Worm (Caenorhabditis elegans) whole organism, L1 larva: ENCODE data around the gene C17H11.1.
A peak's percentile ranks its signal among the peaks of the same experiment; 100 is the strongest.

ENCODE experiments used
- aha-1 ChIP-seq: fragments of 150-350 bp; optimal IDR thresholded peaks from 2 replicates; lab custom pipeline; 2014; ENCODE audit warnings: missing biosample characterization, missing genetic modification characterization
- alr-1 ChIP-seq: fragments of 200-800 bp; sonication (Bioruptor generic); optimal IDR thresholded peaks from 2 replicates; lab custom pipeline; 2018; ENCODE audit warnings: borderline replicate concordance, mild to moderate bottlenecking, missing genetic modification characterization, missing compliant biosample characterization
- aly-2 ChIP-seq: fragments of 150-350 bp; optimal IDR thresholded peaks from 2 replicates; lab custom pipeline; 2014; ENCODE audit warnings: missing biosample characterization, missing genetic modification characterization
- blmp-1 ChIP-seq: fragments of 150-350 bp; optimal IDR thresholded peaks from 2 replicates; lab custom pipeline; 2014; ENCODE audit warnings: missing biosample characterization, missing genetic modification characterization
- ceh-82 ChIP-seq, 3 experiments: fragments of 150-350 bp in 1 of 3; sonication (generic microtip) in 2 of 3; optimal IDR thresholded peaks; 2 replicates each; lab custom pipeline; 2014 to 2017; ENCODE audit warnings: missing biosample characterization in 3 of 3, missing genetic modification characterization in 3 of 3
- ces-1 ChIP-seq: fragments of 150-350 bp; optimal IDR thresholded peaks from 2 replicates; lab custom pipeline; 2014; ENCODE audit warnings: missing biosample characterization, missing genetic modification reagents, missing genetic modification characterization
- dpl-1 ChIP-seq, 3 experiments: fragments of 150-350 bp in 2 of 3; sonication (generic microtip) in 1 of 3; optimal IDR thresholded peaks; 2 replicates each; lab custom pipeline; 2014 to 2017; ENCODE audit warnings: missing biosample characterization in 3 of 3, missing genetic modification characterization in 3 of 3, missing genetic modification reagents in 3 of 3
- dsc-1 ChIP-seq: sonication (generic microtip); optimal IDR thresholded peaks from 2 replicates; lab custom pipeline; 2016; ENCODE audit warnings: mild to moderate bottlenecking, missing genetic modification characterization, missing compliant biosample characterization
- egl-13 ChIP-seq: sonication (generic microtip); optimal IDR thresholded peaks from 2 replicates; lab custom pipeline; 2016; ENCODE audit warnings: missing genotype, missing genetic modification reagents, missing genetic modification characterization, missing compliant biosample characterization
- ets-5 ChIP-seq: fragments of 200-800 bp; sonication (Bioruptor generic); IDR thresholded peaks from 2 replicates; pipeline ENCODE4 v1.3.6; 2022; ENCODE audit warnings: missing genetic modification characterization, missing compliant biosample characterization
- fkh-8 ChIP-seq: sonication (generic microtip); optimal IDR thresholded peaks from 2 replicates; lab custom pipeline; 2016; ENCODE audit warnings: mild to moderate bottlenecking, missing genetic modification characterization, missing compliant biosample characterization
- fos-1 ChIP-seq: fragments of 150-350 bp; optimal IDR thresholded peaks from 2 replicates; lab custom pipeline; 2014; ENCODE audit warnings: missing biosample characterization, missing genetic modification characterization
- grh-1 ChIP-seq: fragments of 200-800 bp; sonication (Bioruptor generic); IDR thresholded peaks from 2 replicates; pipeline ENCODE4 v1.3.6; 2022; ENCODE audit warnings: missing genetic modification reagents, missing genetic modification characterization, missing compliant biosample characterization
- hlh-17 ChIP-seq: fragments of 200-800 bp; sonication (Bioruptor generic); optimal IDR thresholded peaks from 2 replicates; lab custom pipeline; 2018; ENCODE audit warnings: missing genetic modification characterization, mild to moderate bottlenecking, missing compliant biosample characterization, moderate library complexity, borderline replicate concordance
- hpl-2 ChIP-seq: fragments of 150-350 bp; optimal IDR thresholded peaks from 2 replicates; lab custom pipeline; 2014; ENCODE audit warnings: missing biosample characterization, missing genetic modification reagents, missing genetic modification characterization
- irx-1 ChIP-seq: sonication (generic microtip); optimal IDR thresholded peaks from 2 replicates; lab custom pipeline; 2016; ENCODE audit warnings: missing genetic modification characterization, missing compliant biosample characterization
- lin-13 ChIP-seq: fragments of 150-350 bp; optimal IDR thresholded peaks from 2 replicates; lab custom pipeline; 2014; ENCODE audit warnings: missing biosample characterization, missing genetic modification reagents, missing genetic modification characterization
- lin-14 ChIP-seq: fragments of 200-800 bp; sonication (Bioruptor generic); optimal IDR thresholded peaks from 2 replicates; lab custom pipeline; 2018; ENCODE audit warnings: mild to moderate bottlenecking, missing genetic modification characterization, moderate library complexity, missing compliant biosample characterization
- lin-35 ChIP-seq, 2 experiments: fragments of 150-350 bp; optimal IDR thresholded peaks; 2 replicates each; lab custom pipeline; 2014; ENCODE audit warnings: missing biosample characterization in 2 of 2, missing genetic modification characterization in 2 of 2, missing genetic modification reagents in 2 of 2
- lin-39 ChIP-seq: fragments of 150-350 bp; optimal IDR thresholded peaks from 2 replicates; lab custom pipeline; 2014; ENCODE audit warnings: missing biosample characterization, missing genetic modification reagents, missing genetic modification characterization
- lir-3 ChIP-seq: sonication (generic microtip); optimal IDR thresholded peaks from 2 replicates; lab custom pipeline; 2016; ENCODE audit warnings: mild to moderate bottlenecking, missing genetic modification characterization, moderate library complexity, missing compliant biosample characterization; ENCODE audit not compliant: poor library complexity
- lsy-2 ChIP-seq, 2 experiments: fragments of 150-350 bp; optimal IDR thresholded peaks; 2 replicates each; lab custom pipeline; 2014; ENCODE audit warnings: missing biosample characterization in 2 of 2, missing genetic modification characterization in 2 of 2
- mab-9 ChIP-seq: fragments of 200-800 bp; sonication (Bioruptor generic); IDR thresholded peaks from 2 replicates; pipeline ENCODE4 v1.3.6; 2022; ENCODE audit warnings: missing genetic modification reagents, missing genetic modification characterization, missing compliant biosample characterization
- mef-2 ChIP-seq: fragments of 150-350 bp; optimal IDR thresholded peaks from 2 replicates; lab custom pipeline; 2014; ENCODE audit warnings: missing biosample characterization, missing genetic modification characterization
- mep-1 ChIP-seq: fragments of 150-350 bp; optimal IDR thresholded peaks from 2 replicates; lab custom pipeline; 2014; ENCODE audit warnings: missing biosample characterization, missing genetic modification characterization
- nhr-12 ChIP-seq: sonication (generic microtip); optimal IDR thresholded peaks from 2 replicates; lab custom pipeline; 2017; ENCODE audit warnings: missing biosample characterization, missing genetic modification characterization
- nhr-20 ChIP-seq: sonication (generic microtip); optimal IDR thresholded peaks from 2 replicates; lab custom pipeline; 2016; ENCODE audit warnings: mild to moderate bottlenecking, missing genetic modification characterization, missing compliant biosample characterization
- nhr-237 ChIP-seq: fragments of 150-350 bp; optimal IDR thresholded peaks from 2 replicates; lab custom pipeline; 2014; ENCODE audit warnings: missing biosample characterization, missing genetic modification characterization
- nhr-47 ChIP-seq: sonication (generic microtip); optimal IDR thresholded peaks from 2 replicates; lab custom pipeline; 2016; ENCODE audit warnings: mild to moderate bottlenecking, missing genetic modification characterization, moderate library complexity, missing compliant biosample characterization
- nhr-71 ChIP-seq: sonication (generic microtip); optimal IDR thresholded peaks from 2 replicates; lab custom pipeline; 2016; ENCODE audit warnings: mild to moderate bottlenecking, missing genetic modification characterization, moderate library complexity, missing compliant biosample characterization
- nhr-76 ChIP-seq: sonication (generic microtip); optimal IDR thresholded peaks from 2 replicates; lab custom pipeline; 2017; ENCODE audit warnings: missing biosample characterization, missing genetic modification characterization
- nhr-84 ChIP-seq: sonication (generic microtip); optimal IDR thresholded peaks from 2 replicates; lab custom pipeline; 2017; ENCODE audit warnings: missing biosample characterization, missing genetic modification characterization
- pax-3 ChIP-seq: fragments of 200-800 bp; sonication (Bioruptor generic); optimal IDR thresholded peaks from 2 replicates; lab custom pipeline; 2018; ENCODE audit warnings: mild to moderate bottlenecking, missing genetic modification characterization, moderate library complexity, missing compliant biosample characterization
- rnt-1 ChIP-seq: sonication (generic microtip); optimal IDR thresholded peaks from 2 replicates; lab custom pipeline; 2016; ENCODE audit warnings: mild to moderate bottlenecking, missing genetic modification characterization, moderate library complexity, missing compliant biosample characterization
- snpc-4 ChIP-seq: fragments of 150-350 bp; optimal IDR thresholded peaks from 2 replicates; lab custom pipeline; 2014; ENCODE audit warnings: missing biosample characterization, missing genetic modification characterization
- snu-23 ChIP-seq: sonication (generic microtip); optimal IDR thresholded peaks from 2 replicates; lab custom pipeline; 2016; ENCODE audit warnings: missing genetic modification characterization, missing compliant biosample characterization
- sox-4 ChIP-seq: sonication (generic microtip); optimal IDR thresholded peaks from 2 replicates; lab custom pipeline; 2016; ENCODE audit warnings: missing genetic modification characterization, missing compliant biosample characterization
- sptf-1 ChIP-seq: fragments of 150-350 bp; optimal IDR thresholded peaks from 2 replicates; lab custom pipeline; 2014; ENCODE audit warnings: missing biosample characterization, missing genetic modification characterization
- sup-37 ChIP-seq: fragments of 200-800 bp; sonication (Bioruptor generic); optimal IDR thresholded peaks from 2 replicates; lab custom pipeline; 2018; ENCODE audit warnings: mild to moderate bottlenecking, missing genetic modification characterization, missing compliant biosample characterization
- swsn-7 ChIP-seq: sonication (generic microtip); optimal IDR thresholded peaks from 2 replicates; lab custom pipeline; 2016; ENCODE audit warnings: missing genetic modification characterization, missing compliant biosample characterization
- tbx-2 ChIP-seq: sonication (generic microtip); optimal IDR thresholded peaks from 2 replicates; lab custom pipeline; 2016; ENCODE audit warnings: missing genetic modification characterization, missing compliant biosample characterization
- unc-130 ChIP-seq: fragments of 150-350 bp; optimal IDR thresholded peaks from 2 replicates; lab custom pipeline; 2017; ENCODE audit warnings: missing biosample characterization, missing genetic modification characterization, inconsistent platforms
- unc-30 ChIP-seq: sonication (generic microtip); optimal IDR thresholded peaks from 2 replicates; lab custom pipeline; 2017; ENCODE audit warnings: missing biosample characterization, missing genetic modification characterization
- unc-86 ChIP-seq: sonication (generic microtip); optimal IDR thresholded peaks from 2 replicates; lab custom pipeline; 2016; ENCODE audit warnings: missing genetic modification characterization, missing compliant biosample characterization
- xbp-1 ChIP-seq: sonication (generic microtip); optimal IDR thresholded peaks from 2 replicates; lab custom pipeline; 2016; ENCODE audit warnings: missing genetic modification characterization, missing compliant biosample characterization
- zip-4 ChIP-seq: fragments of 200-800 bp; sonication (Bioruptor generic); optimal IDR thresholded peaks from 2 replicates; lab custom pipeline; 2018; ENCODE audit warnings: mild to moderate bottlenecking, missing genetic modification characterization, moderate library complexity, missing compliant biosample characterization
- ztf-11 ChIP-seq, 2 experiments: sonication (generic microtip); optimal IDR thresholded peaks; 2 replicates each; lab custom pipeline; 2016 to 2017; ENCODE audit warnings: missing genetic modification characterization in 2 of 2, missing biosample characterization in 1 of 2, missing compliant biosample characterization in 1 of 2

Gene C17H11.1

ce11 chrX:8156502-8156901, 17.2 kb upstream of the C17H11.1 start (continued):
- no peak for TF ChIP-seq grh-1 (GFP tag; lab: Robert Waterston, UW)

ce11 chrX:8157132-8157531, 16.6 kb upstream of the C17H11.1 start:
- TF ChIP-seq lir-3 (no peak), nhr-47 (tag; lab: Kevin White, UChicago) (peak; percentile 29), snu-23 (GFP tag; lab: Kevin White, UChicago) (peak; percentile 26), dsc-1 (peak; percentile 17), unc-86 (tag; lab: Kevin White, UChicago) (peak; percentile 75), lsy-2 (tag; optimal IDR thresholded peaks at IDR 0.05; lab: Kevin White, UChicago) (peak in 1 of 2 experiments; percentile 16), rnt-1 (tag; lab: Kevin White, UChicago) (peak; percentile 61), sup-37 (no peak), mep-1 (peak; percentile 23), xbp-1 (tag; lab: Kevin White, UChicago) (peak; percentile 4), fkh-8 (tag; lab: Kevin White, UChicago) (peak; percentile 64), tbx-2 (tag; lab: Kevin White, UChicago) (peak; percentile 55), lin-14 (GFP tag; lab: Kevin White, UChicago) (peak; percentile 67), lin-13 (GFP tag; lab: Kevin White, UChicago) (no peak), nhr-71 (peak; percentile 40), swsn-7 (tag; lab: Kevin White, UChicago) (peak; percentile 84), ceh-82 (tag; optimal IDR thresholded peaks at IDR 0.05; lab: Kevin White, UChicago) (peak in 2 of 3 experiments; percentile 7 to 41), ztf-11 (tag; optimal IDR thresholded peaks at IDR 0.05; lab: Kevin White, UChicago) (peak in 1 of 2 experiments; percentile 91), pax-3 (tag; lab: Kevin White, UChicago) (no peak), alr-1 (tag; lab: Kevin White, UChicago) (no peak)

ce11 chrX:8158975-8159813, 14.5 kb upstream of the C17H11.1 start, which contains the start of gene hil-3:
Gene hil-3, plus strand, starts transcription at chrX:8159169.
- TF ChIP-seq ces-1 (GFP tag; lab: Kevin White, UChicago): no peak
- no peak for TF ChIP-seq nhr-12 (tag; lab: Kevin White, UChicago)
- TF ChIP-seq pax-3 (tag; lab: Kevin White, UChicago): no peak
- no peak for TF ChIP-seq sptf-1 (tag; lab: Kevin White, UChicago)
- TF ChIP-seq ets-5 (GFP tag; lab: Robert Waterston, UW): no peak
- no peak for TF ChIP-seq lin-39
- TF ChIP-seq mef-2 (tag; lab: Kevin White, UChicago): no peak
- TF ChIP-seq sox-4 (tag; lab: Kevin White, UChicago): peak; percentile 11
- TF ChIP-seq lin-13 (GFP tag; lab: Kevin White, UChicago): no peak
- TF ChIP-seq snpc-4 (tag; lab: Kevin White, UChicago): no peak
- TF ChIP-seq aha-1 (tag; lab: Kevin White, UChicago): no peak
- no peak for TF ChIP-seq irx-1
- TF ChIP-seq swsn-7 (tag; lab: Kevin White, UChicago): peak; percentile 89
- no peak for TF ChIP-seq lir-3
- no peak for TF ChIP-seq hlh-17 (GFP tag; lab: Kevin White, UChicago)
- TF ChIP-seq nhr-76: no peak
- TF ChIP-seq dpl-1 (GFP tag; optimal IDR thresholded peaks at IDR 0.05; lab: Kevin White, UChicago): no peak
- peak; percentile 51 for TF ChIP-seq tbx-2 (tag; lab: Kevin White, UChicago)
- no peak for TF ChIP-seq mab-9
- TF ChIP-seq fos-1 (tag; lab: Kevin White, UChicago): no peak
- TF ChIP-seq aly-2 (tag; lab: Kevin White, UChicago): no peak
- no peak for TF ChIP-seq nhr-84 (tag; lab: Kevin White, UChicago)
- TF ChIP-seq blmp-1 (tag; lab: Kevin White, UChicago): no peak
- TF ChIP-seq hpl-2 (GFP tag; lab: Kevin White, UChicago): no peak
- TF ChIP-seq nhr-71: peak; percentile 65
- no peak for TF ChIP-seq nhr-237 (tag; lab: Kevin White, UChicago)
- TF ChIP-seq unc-30 (tag; lab: Kevin White, UChicago): no peak
- peak; percentile 8 to 31 for TF ChIP-seq lin-35 (GFP tag; optimal IDR thresholded peaks at IDR 0.05; lab: Kevin White, UChicago)
- TF ChIP-seq egl-13 (tag; lab: Kevin White, UChicago): no peak
- TF ChIP-seq unc-86 (tag; lab: Kevin White, UChicago): peak; percentile 54
- TF ChIP-seq nhr-20 (tag; lab: Kevin White, UChicago): peak; percentile 26
- TF ChIP-seq ceh-82 (tag; optimal IDR thresholded peaks at IDR 0.05; lab: Kevin White, UChicago): peak in 1 of 3 experiments; percentile 48
- no peak for TF ChIP-seq unc-130 (tag; lab: Kevin White, UChicago)
- TF ChIP-seq zip-4: no peak
